Worm (Caenorhabditis elegans) whole organism, L4 larva: ENCODE measurements around the gene srh-199.
A peak's percentile ranks its signal among the peaks of the same experiment; 100 is the strongest.

Experiments used
- F26F4.8 ChIP-seq: fragments of 200-800 bp; sonication (Bioruptor generic); conservative IDR thresholded peaks from 2 replicates; pipeline ENCODE4 v1.3.6; 2022; ENCODE audit warnings: missing genetic modification characterization, missing compliant biosample characterization
- F37D6.2 ChIP-seq: sonication (generic microtip); optimal IDR thresholded peaks from 2 replicates; lab custom pipeline; 2016; ENCODE audit warnings: mild to moderate bottlenecking, missing genetic modification characterization, missing compliant biosample characterization
- R02D3.7 ChIP-seq: fragments of 150-350 bp; sonication (generic microtip); optimal IDR thresholded peaks from 3 replicates; lab custom pipeline; 2014; ENCODE audit warnings: missing biosample characterization, missing genetic modification characterization
- T26A8.4 ChIP-seq: fragments of 200-800 bp; sonication (Bioruptor generic); IDR thresholded peaks from 2 replicates; pipeline ENCODE4 v1.3.6; 2022; ENCODE audit warnings: missing genetic modification characterization, missing compliant biosample characterization
- ZK337.2 ChIP-seq: fragments of 200-800 bp; sonication (Bioruptor generic); IDR thresholded peaks from 2 replicates; pipeline ENCODE4 v1.3.6; 2022; ENCODE audit warnings: missing genetic modification reagents, missing genetic modification characterization, missing compliant biosample characterization
- aha-1 ChIP-seq: fragments of 150-350 bp; peaks from one replicate; lab custom pipeline; 2014; ENCODE audit warnings: missing biosample characterization, missing genetic modification characterization
- attf-4 ChIP-seq: sonication (generic microtip); optimal IDR thresholded peaks from 3 replicates; lab custom pipeline; 2017; ENCODE audit warnings: missing biosample characterization, missing genetic modification characterization
- ceh-28 ChIP-seq: fragments of 150-350 bp; optimal IDR thresholded peaks from 2 replicates; lab custom pipeline; 2014; ENCODE audit warnings: missing biosample characterization, missing genetic modification reagents, missing genetic modification characterization
- ceh-82 ChIP-seq: sonication (generic microtip); optimal IDR thresholded peaks from 2 replicates; lab custom pipeline; 2017; ENCODE audit warnings: missing biosample characterization, missing genetic modification characterization
- cey-2 ChIP-seq: sonication (generic microtip); optimal IDR thresholded peaks from 3 replicates; lab custom pipeline; 2017; ENCODE audit warnings: missing genetic modification characterization, mild to moderate bottlenecking, missing compliant biosample characterization, antibody characterized with exemption, borderline replicate concordance; ENCODE audit not compliant: insufficient read depth
- daf-16 ChIP-seq, 3 experiments: sonication (generic microtip); optimal IDR thresholded peaks; 2 replicates each; lab custom pipeline; 2016 to 2017; ENCODE audit warnings: missing genetic modification characterization in 3 of 3, missing genetic modification reagents in 3 of 3, mild to moderate bottlenecking in 2 of 3, missing compliant biosample characterization in 2 of 3, missing biosample characterization in 1 of 3, moderate library complexity in 1 of 3
- dmd-6 ChIP-seq: fragments of 200-800 bp; sonication (Bioruptor generic); IDR thresholded peaks from 2 replicates; pipeline ENCODE4 v1.3.6; 2022; ENCODE audit warnings: missing genetic modification reagents, missing genetic modification characterization, missing compliant biosample characterization
- dmd-8 ChIP-seq: fragments of 200-800 bp; sonication (Bioruptor generic); IDR thresholded peaks from 2 replicates; pipeline ENCODE4 v1.3.6; 2022; ENCODE audit warnings: missing genetic modification characterization, missing compliant biosample characterization
- dve-1 ChIP-seq: sonication (generic microtip); optimal IDR thresholded peaks from 2 replicates; lab custom pipeline; 2017; ENCODE audit warnings: antibody characterized with exemption, mild to moderate bottlenecking, missing genetic modification characterization, missing compliant biosample characterization; ENCODE audit not compliant: insufficient read depth
- egl-43 ChIP-seq: fragments of 200-800 bp; sonication (Bioruptor generic); IDR thresholded peaks from 2 replicates; pipeline ENCODE4 v1.3.6; 2022; ENCODE audit warnings: missing genetic modification reagents, missing genetic modification characterization, missing compliant biosample characterization
- hif-1 ChIP-seq, 2 experiments: sonication (generic microtip); optimal IDR thresholded peaks; 2 replicates each; lab custom pipeline; 2016 to 2017; ENCODE audit warnings: missing compliant biosample characterization in 2 of 2, missing genetic modification characterization in 2 of 2, missing genetic modification reagents in 2 of 2, missing genotype in 2 of 2, mild to moderate bottlenecking in 1 of 2
- jun-1 ChIP-seq: fragments of 150-350 bp; optimal IDR thresholded peaks from 2 replicates; lab custom pipeline; 2014; ENCODE audit warnings: missing biosample characterization, missing genetic modification reagents, missing genetic modification characterization
- lin-13 ChIP-seq: fragments of 150-350 bp; optimal IDR thresholded peaks from 2 replicates; lab custom pipeline; 2014; ENCODE audit warnings: missing biosample characterization, missing genetic modification reagents, missing genetic modification characterization
- lin-15B ChIP-seq: fragments of 150-350 bp; sonication (generic microtip); optimal IDR thresholded peaks from 3 replicates; lab custom pipeline; 2014; ENCODE audit warnings: missing biosample characterization, missing genetic modification characterization
- lsy-2 ChIP-seq, 2 experiments: fragments of 150-350 bp in 1 of 2; sonication (generic microtip) in 1 of 2; optimal IDR thresholded peaks; 2 replicates each; lab custom pipeline; 2014 to 2017; ENCODE audit warnings: missing biosample characterization in 2 of 2, missing genetic modification characterization in 2 of 2
- mdl-1 ChIP-seq, 2 experiments: fragments of 150-350 bp in 1 of 2; sonication (generic microtip) in 1 of 2; optimal IDR thresholded peaks; 2 replicates each; lab custom pipeline; 2014 to 2017; ENCODE audit warnings: missing biosample characterization in 2 of 2, missing genetic modification characterization in 2 of 2
- mxl-3 ChIP-seq: fragments of 200-800 bp; sonication (Bioruptor generic); optimal IDR thresholded peaks from 2 replicates; lab custom pipeline; 2018; ENCODE audit warnings: mild to moderate bottlenecking, missing genetic modification characterization, missing compliant biosample characterization
- nhr-10 ChIP-seq: fragments of 150-350 bp; optimal IDR thresholded peaks from 2 replicates; lab custom pipeline; 2014; ENCODE audit warnings: missing biosample characterization, missing genetic modification characterization
- nhr-102 ChIP-seq: sonication (generic microtip); optimal IDR thresholded peaks from 2 replicates; lab custom pipeline; 2016; ENCODE audit warnings: mild to moderate bottlenecking, missing genetic modification characterization, moderate library complexity, missing compliant biosample characterization
- nhr-11 ChIP-seq: fragments of 150-350 bp; optimal IDR thresholded peaks from 2 replicates; lab custom pipeline; 2014; ENCODE audit warnings: missing biosample characterization, missing genetic modification characterization
- nhr-111 ChIP-seq: fragments of 200-800 bp; sonication (Bioruptor generic); optimal IDR thresholded peaks from 2 replicates; lab custom pipeline; 2018; ENCODE audit warnings: mild to moderate bottlenecking, missing genetic modification characterization, missing compliant biosample characterization
- nhr-28 ChIP-seq: fragments of 150-350 bp; optimal IDR thresholded peaks from 2 replicates; lab custom pipeline; 2014; ENCODE audit warnings: missing biosample characterization, missing genetic modification characterization
- nhr-41 ChIP-seq: fragments of 200-800 bp; sonication (Bioruptor generic); IDR thresholded peaks from 2 replicates; pipeline ENCODE4 v1.3.6; 2022; ENCODE audit warnings: missing genetic modification reagents, missing genetic modification characterization, missing compliant biosample characterization
- nhr-76 ChIP-seq: fragments of 150-350 bp; optimal IDR thresholded peaks from 2 replicates; lab custom pipeline; 2014; ENCODE audit warnings: missing biosample characterization, missing genetic modification characterization
- nhr-77 ChIP-seq: fragments of 150-350 bp; optimal IDR thresholded peaks from 2 replicates; lab custom pipeline; 2014; ENCODE audit warnings: missing biosample characterization, missing genetic modification characterization
- pha-4 ChIP-seq, 2 experiments: fragments of 150-350 bp in 1 of 2; fragments of 200-800 bp in 1 of 2; sonication (Bioruptor generic) in 1 of 2; IDR thresholded peaks in 1 of 2; optimal IDR thresholded peaks in 1 of 2; 2 replicates each; pipeline versions ENCODE4 v1.3.6 to Lab custom; 2014 to 2022; ENCODE audit warnings: missing genetic modification characterization in 2 of 2, missing genetic modification reagents in 2 of 2, missing biosample characterization in 1 of 2, missing compliant biosample characterization in 1 of 2
- php-3 ChIP-seq: fragments of 200-800 bp; sonication (Bioruptor generic); IDR thresholded peaks from 2 replicates; pipeline ENCODE4 v1.3.6; 2022; ENCODE audit warnings: missing genetic modification reagents, missing genetic modification characterization, missing compliant biosample characterization
- pqm-1 ChIP-seq: sonication (generic microtip); optimal IDR thresholded peaks from 2 replicates; lab custom pipeline; 2017; ENCODE audit warnings: missing biosample characterization, missing genetic modification characterization
- set-16 ChIP-seq: fragments of 200-800 bp; sonication (Bioruptor generic); IDR thresholded peaks from 2 replicates; pipeline ENCODE4 v1.3.6; 2022; ENCODE audit warnings: missing genetic modification reagents, missing genetic modification characterization, missing compliant biosample characterization
- snpc-1.2 ChIP-seq: fragments of 200-800 bp; sonication (Bioruptor generic); IDR thresholded peaks from 2 replicates; pipeline ENCODE4 v1.3.6; 2022; ENCODE audit warnings: missing genetic modification reagents, missing genetic modification characterization, missing compliant biosample characterization
- spr-3 ChIP-seq: fragments of 200-800 bp; sonication (Bioruptor generic); optimal IDR thresholded peaks from 2 replicates; lab custom pipeline; 2018; ENCODE audit warnings: mild to moderate bottlenecking, missing genetic modification characterization, missing compliant biosample characterization
- tag-97 ChIP-seq: fragments of 200-800 bp; sonication (Bioruptor generic); IDR thresholded peaks from 2 replicates; pipeline ENCODE4 v1.3.6; 2022; ENCODE audit warnings: missing genetic modification characterization, missing compliant biosample characterization
- unc-130 ChIP-seq: sonication (generic microtip); optimal IDR thresholded peaks from 2 replicates; lab custom pipeline; 2016; ENCODE audit warnings: missing genetic modification reagents, missing genetic modification characterization, missing compliant biosample characterization
- unc-39 ChIP-seq: sonication (generic microtip); optimal IDR thresholded peaks from 2 replicates; lab custom pipeline; 2017; ENCODE audit warnings: missing biosample characterization, missing genetic modification characterization
- unc-62 ChIP-seq, 3 experiments: fragments of 150-350 bp in 1 of 3; sonication (generic microtip); optimal IDR thresholded peaks in 2 of 3; peaks in 1 of 3; 1 replicate in 1 of 3; 2 replicates in 2 of 3; lab custom pipeline; 2014 to 2017; ENCODE audit warnings: missing biosample characterization in 3 of 3, missing genetic modification characterization in 3 of 3, missing genetic modification reagents in 3 of 3, missing genotype in 1 of 3
- vab-7 ChIP-seq: fragments of 200-800 bp; sonication (Bioruptor generic); IDR thresholded peaks from 2 replicates; pipeline ENCODE4 v1.3.6; 2022; ENCODE audit warnings: missing genetic modification reagents, missing genetic modification characterization, missing compliant biosample characterization
- zfp-3 ChIP-seq: fragments of 200-800 bp; sonication (Bioruptor generic); conservative IDR thresholded peaks from 2 replicates; pipeline ENCODE4 v1.3.6; 2022; ENCODE audit warnings: missing genetic modification reagents, missing genetic modification characterization, missing compliant biosample characterization

srh-199 gene

ce11 chrV:1760682-1761081 is 9.3 kb upstream of the srh-199 start, which contains the start of gene clec-205:
Gene clec-205, plus strand, starts transcription at chrV:1760893.
- TF ChIP-seq nhr-77 (tag; lab: Kevin White, UChicago) = peak; percentile 1
- TF ChIP-seq lin-15B = no peak
- no peak for TF ChIP-seq F37D6.2 (tag; lab: Kevin White, UChicago)
- no peak for TF ChIP-seq daf-16 (GFP tag; optimal IDR thresholded peaks at IDR 0.05; lab: Kevin White, UChicago)
- TF ChIP-seq daf-16 (tag; optimal IDR thresholded peaks at IDR 0.05; lab: Kevin White, UChicago) = peak; percentile 86
- peak; percentile 39 for TF ChIP-seq nhr-28 (tag; lab: Kevin White, UChicago)
- peak; percentile 53 for TF ChIP-seq pqm-1 (tag; lab: Kevin White, UChicago)
- peak; percentile 36; the same call in 1 of the 2 replicates for TF ChIP-seq dmd-6 (GFP tag; lab: Robert Waterston, UW)

DNA sequence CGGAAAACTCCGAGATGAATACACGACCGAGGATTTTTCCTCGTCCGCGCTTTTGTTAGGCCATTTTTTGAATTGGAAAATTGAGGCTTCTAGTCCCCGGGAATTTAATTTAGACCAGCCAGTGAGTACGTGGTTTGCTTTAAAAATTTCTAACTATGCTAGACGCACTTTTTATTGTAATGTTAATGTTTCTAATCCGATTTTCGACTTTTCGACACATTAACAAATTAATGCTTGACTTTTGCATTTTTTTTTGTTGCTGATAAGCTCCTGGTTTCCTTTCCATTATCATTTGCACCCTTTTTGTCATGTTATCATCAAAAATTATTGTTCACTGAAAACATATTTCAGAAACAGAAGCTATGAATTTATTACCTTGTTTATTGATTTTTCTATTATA is 5.5 kb upstream of the srh-199 start, which contains the start of gene clec-204:
Gene clec-204, plus strand, starts transcription at position 301 of the 400 bp plus-strand sequence.
- TF ChIP-seq zfp-3 (GFP tag; lab: Robert Waterston, UW) = no peak
- peak; percentile 55 for TF ChIP-seq pqm-1 (tag; lab: Kevin White, UChicago)
- TF ChIP-seq aha-1 (tag; lab: Kevin White, UChicago) = peak; percentile 23

DNA sequence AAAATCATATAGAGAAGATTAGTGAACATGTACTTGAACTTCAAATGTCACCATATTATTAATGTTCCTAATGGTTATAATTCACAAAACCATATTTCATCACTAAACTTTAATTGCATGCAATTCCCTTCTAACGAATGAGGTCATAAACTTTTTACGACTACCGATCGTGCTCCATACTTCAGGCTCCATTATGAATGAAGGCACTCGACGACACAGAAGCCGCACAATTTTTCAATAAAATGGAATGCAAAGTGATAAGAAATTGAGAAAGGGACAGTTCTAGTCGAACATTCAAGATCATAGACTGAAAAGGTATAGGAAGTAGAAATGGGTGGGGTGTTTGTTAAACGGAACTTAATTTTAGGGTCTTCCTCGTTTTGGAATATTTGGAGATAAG is 4.8 kb upstream of the srh-199 start:
- 0 out of 2 replicates have a peak, but pooled peaks have one; percentile 13 for TF ChIP-seq php-3 (GFP tag; lab: Robert Waterston, UW)
- TF ChIP-seq unc-62 (GFP tag; optimal IDR thresholded peaks at IDR 0.05 in 1 of 2; lab: Kevin White, UChicago) = peak in 1 of 2 experiments; percentile 70
- TF ChIP-seq unc-62 (tag; optimal IDR thresholded peaks at IDR 0.05; lab: Kevin White, UChicago) = no peak
- no peak for TF ChIP-seq T26A8.4
- no peak for TF ChIP-seq nhr-11 (tag; lab: Kevin White, UChicago)
- no peak for TF ChIP-seq nhr-41
- TF ChIP-seq pqm-1 (tag; lab: Kevin White, UChicago) = peak; percentile 55
- peak; percentile 37; the same call in 1 of the 2 replicates for TF ChIP-seq dmd-6 (GFP tag; lab: Robert Waterston, UW)

ce11 chrV:1755589-1755988 is 4.2 kb upstream of the srh-199 start, which contains the start of gene ZK697.14:
Gene ZK697.14, minus strand, starts transcription at chrV:1755689.
- no peak for TF ChIP-seq ceh-28
- TF ChIP-seq snpc-1.2 (GFP tag; lab: Robert Waterston, UW) = no peak
- no peak for TF ChIP-seq R02D3.7 (tag; lab: Kevin White, UChicago)
- TF ChIP-seq T26A8.4 = no peak
- no peak for TF ChIP-seq lsy-2 (tag; optimal IDR thresholded peaks at IDR 0.05; lab: Kevin White, UChicago)
- TF ChIP-seq tag-97 (GFP tag; lab: Robert Waterston, UW) = no peak
- no peak for TF ChIP-seq attf-4 (tag; lab: Kevin White, UChicago)
- TF ChIP-seq F26F4.8 = no peak
- no peak for TF ChIP-seq mdl-1 (tag; optimal IDR thresholded peaks at IDR 0.05; lab: Kevin White, UChicago)
- TF ChIP-seq unc-130 (GFP tag; lab: Kevin White, UChicago) = no peak
- TF ChIP-seq nhr-11 (tag; lab: Kevin White, UChicago) = no peak
- TF ChIP-seq cey-2 (tag; lab: Kevin White, UChicago) = no peak
- TF ChIP-seq lin-13 (GFP tag; lab: Kevin White, UChicago) = no peak
- TF ChIP-seq egl-43 (GFP tag; lab: Robert Waterston, UW) = no peak
- no peak for TF ChIP-seq pha-4 (GFP tag; IDR thresholded peaks at IDR 0.05; lab: Robert Waterston, UW)
- TF ChIP-seq pha-4 (tag; optimal IDR thresholded peaks at IDR 0.05; lab: Kevin White, UChicago) = no peak
- no peak for TF ChIP-seq ZK337.2
- TF ChIP-seq F37D6.2 (tag; lab: Kevin White, UChicago) = no peak
- TF ChIP-seq jun-1 (tag; lab: Kevin White, UChicago) = no peak
- TF ChIP-seq spr-3 (GFP tag; lab: Kevin White, UChicago) = no peak

- TF ChIP-seq nhr-10 (tag; lab: Kevin White, UChicago) (no peak), nhr-76 (tag; lab: Kevin White, UChicago) (no peak), hif-1 (tag; optimal IDR thresholded peaks at IDR 0.05; lab: Kevin White, UChicago) (no peak), ceh-82 (tag; lab: Kevin White, UChicago) (no peak), unc-39 (no peak), dve-1 (tag; lab: Kevin White, UChicago) (no peak), nhr-102 (tag; lab: Kevin White, UChicago) (no peak), set-16 (GFP tag; lab: Robert Waterston, UW) (no peak), lsy-2 (tag; optimal IDR thresholded peaks at IDR 0.05; lab: Kevin White, UChicago) (no peak), vab-7 (GFP tag; lab: Robert Waterston, UW) (no peak), dmd-8 (GFP tag; lab: Robert Waterston, UW) (no peak), nhr-111 (no peak), mxl-3 (GFP tag; lab: Kevin White, UChicago) (no peak)
Observed at ce11 chrV:1752496-1752895, 1.1 kb upstream of the srh-199 start, which contains the start of gene ZK697.1. Gene ZK697.1, plus strand, starts transcription at chrV:1752796.
